Worm (Caenorhabditis elegans) whole organism, L3 larva: ENCODE measurements around the gene R09E10.1.

Source experiments
- R02D3.7 ChIP-seq: fragments of 150-350 bp; optimal IDR thresholded peaks from 2 replicates; lab custom pipeline; 2014; ENCODE audit warnings: missing biosample characterization, missing genetic modification characterization
- ZK546.5 ChIP-seq: sonication (generic microtip); optimal IDR thresholded peaks from 2 replicates; lab custom pipeline; 2017; ENCODE audit warnings: missing biosample characterization, missing genetic modification characterization
- aly-2 ChIP-seq: fragments of 150-350 bp; optimal IDR thresholded peaks from 2 replicates; lab custom pipeline; 2014; ENCODE audit warnings: missing biosample characterization, missing genetic modification characterization
- ama-1 ChIP-seq: fragments of 150-350 bp; optimal IDR thresholded peaks from 2 replicates; lab custom pipeline; 2018
- ceh-16 ChIP-seq: sonication (generic microtip); optimal IDR thresholded peaks from 2 replicates; lab custom pipeline; 2017; ENCODE audit warnings: missing biosample characterization, missing genetic modification characterization
- ceh-28 ChIP-seq: fragments of 150-350 bp; optimal IDR thresholded peaks from 2 replicates; lab custom pipeline; 2014; ENCODE audit warnings: missing biosample characterization, missing genetic modification reagents, missing genetic modification characterization
- ceh-82 ChIP-seq: fragments of 150-350 bp; optimal IDR thresholded peaks from 2 replicates; lab custom pipeline; 2014; ENCODE audit warnings: missing biosample characterization, missing genetic modification characterization
- ceh-9 ChIP-seq: sonication (generic microtip); optimal IDR thresholded peaks from 2 replicates; lab custom pipeline; 2018; ENCODE audit warnings: missing biosample characterization, missing genetic modification characterization
- daf-12 ChIP-seq: fragments of 150-350 bp; optimal IDR thresholded peaks from 2 replicates; lab custom pipeline; 2014; ENCODE audit warnings: missing biosample characterization, missing genetic modification reagents, missing genetic modification characterization
- egl-27 ChIP-seq: sonication (generic microtip); optimal IDR thresholded peaks from 4 replicates; lab custom pipeline; 2017; ENCODE audit warnings: missing biosample characterization, missing genetic modification reagents, missing genetic modification characterization
- egl-5 ChIP-seq: fragments of 150-350 bp; optimal IDR thresholded peaks from 2 replicates; lab custom pipeline; 2017; ENCODE audit warnings: missing biosample characterization, missing genetic modification reagents, missing genetic modification characterization, inconsistent platforms
- elt-1 ChIP-seq: fragments of 150-350 bp; optimal IDR thresholded peaks from 2 replicates; lab custom pipeline; 2014; ENCODE audit warnings: missing biosample characterization, missing genetic modification characterization
- elt-2 ChIP-seq: sonication (generic microtip); optimal IDR thresholded peaks from 2 replicates; lab custom pipeline; 2016; ENCODE audit warnings: missing genetic modification reagents, mild to moderate bottlenecking, missing genetic modification characterization, missing compliant biosample characterization
- elt-3 ChIP-seq, 3 experiments: fragments of 150-350 bp in 1 of 3; sonication (generic microtip) in 2 of 3; optimal IDR thresholded peaks; 2 replicates in 2 of 3; 4 replicates in 1 of 3; lab custom pipeline; 2014 to 2017; ENCODE audit warnings: missing biosample characterization in 3 of 3, missing genetic modification characterization in 3 of 3
- eor-1 ChIP-seq, 2 experiments: fragments of 150-350 bp; optimal IDR thresholded peaks; 2 replicates each; lab custom pipeline; 2014 to 2018; ENCODE audit warnings: missing biosample characterization in 2 of 2, missing genetic modification characterization in 2 of 2
- fkh-10 ChIP-seq: sonication (generic microtip); optimal IDR thresholded peaks from 2 replicates; lab custom pipeline; 2017; ENCODE audit warnings: missing biosample characterization, missing genetic modification reagents, missing genetic modification characterization
- fkh-2 ChIP-seq: fragments of 150-350 bp; optimal IDR thresholded peaks from 2 replicates; lab custom pipeline; 2014; ENCODE audit warnings: missing biosample characterization, missing genetic modification reagents, missing genetic modification characterization
- fos-1 ChIP-seq: fragments of 150-350 bp; optimal IDR thresholded peaks from 2 replicates; lab custom pipeline; 2014; ENCODE audit warnings: missing biosample characterization, missing genetic modification characterization
- hmg-11 ChIP-seq: sonication (generic microtip); optimal IDR thresholded peaks from 2 replicates; lab custom pipeline; 2016; ENCODE audit warnings: missing genetic modification characterization, missing compliant biosample characterization
- jun-1 ChIP-seq: fragments of 150-350 bp; optimal IDR thresholded peaks from 2 replicates; lab custom pipeline; 2014; ENCODE audit warnings: missing biosample characterization, missing genetic modification reagents, missing genetic modification characterization
- lin-15B ChIP-seq: fragments of 150-350 bp; optimal IDR thresholded peaks from 2 replicates; lab custom pipeline; 2014; ENCODE audit warnings: missing biosample characterization, missing genetic modification characterization
- lin-39 ChIP-seq: fragments of 150-350 bp; optimal IDR thresholded peaks from 2 replicates; lab custom pipeline; 2018; ENCODE audit warnings: missing biosample characterization, missing genetic modification reagents, missing genetic modification characterization
- lsy-12 ChIP-seq: sonication (generic microtip); optimal IDR thresholded peaks from 2 replicates; lab custom pipeline; 2016; ENCODE audit warnings: mild to moderate bottlenecking, missing genetic modification characterization, missing compliant biosample characterization
- mdl-1 ChIP-seq: fragments of 150-350 bp; optimal IDR thresholded peaks from 2 replicates; lab custom pipeline; 2014; ENCODE audit warnings: missing biosample characterization, missing genetic modification characterization
- mml-1 ChIP-seq: fragments of 150-350 bp; sonication (generic microtip); optimal IDR thresholded peaks from 3 replicates; lab custom pipeline; 2014; ENCODE audit warnings: missing biosample characterization, missing genetic modification characterization
- nfya-1 ChIP-seq: sonication (generic microtip); optimal IDR thresholded peaks from 2 replicates; lab custom pipeline; 2017; ENCODE audit warnings: missing genetic modification characterization, mild to moderate bottlenecking, missing compliant biosample characterization, antibody characterized with exemption, moderate library complexity; ENCODE audit not compliant: insufficient read depth
- nhr-11 ChIP-seq: fragments of 150-350 bp; optimal IDR thresholded peaks from 2 replicates; lab custom pipeline; 2014; ENCODE audit warnings: missing biosample characterization, missing genetic modification characterization
- nhr-23 ChIP-seq: fragments of 150-350 bp; optimal IDR thresholded peaks from 2 replicates; lab custom pipeline; 2014; ENCODE audit warnings: missing biosample characterization, missing genetic modification reagents, missing genetic modification characterization
- nhr-237 ChIP-seq: fragments of 150-350 bp; optimal IDR thresholded peaks from 2 replicates; lab custom pipeline; 2014; ENCODE audit warnings: missing biosample characterization, missing genetic modification characterization
- nhr-25 ChIP-seq: sonication (generic microtip); optimal IDR thresholded peaks from 2 replicates; lab custom pipeline; 2017; ENCODE audit warnings: missing biosample characterization, missing genetic modification characterization
- nhr-28 ChIP-seq: fragments of 150-350 bp; optimal IDR thresholded peaks from 2 replicates; lab custom pipeline; 2014; ENCODE audit warnings: missing biosample characterization, missing genetic modification characterization
- nhr-43 ChIP-seq: sonication (generic microtip); optimal IDR thresholded peaks from 2 replicates; lab custom pipeline; 2016; ENCODE audit warnings: mild to moderate bottlenecking, missing genetic modification characterization, missing compliant biosample characterization; ENCODE audit not compliant: poor library complexity, severe bottlenecking
- nhr-67 ChIP-seq: fragments of 150-350 bp; optimal IDR thresholded peaks from 2 replicates; lab custom pipeline; 2014; ENCODE audit warnings: missing biosample characterization, missing genetic modification characterization
- pha-4 ChIP-seq: fragments of 150-350 bp; optimal IDR thresholded peaks from 2 replicates; lab custom pipeline; 2014; ENCODE audit warnings: missing biosample characterization, missing genetic modification reagents, missing genetic modification characterization
- pqm-1 ChIP-seq: fragments of 150-350 bp; optimal IDR thresholded peaks from 2 replicates; lab custom pipeline; 2017; ENCODE audit warnings: missing biosample characterization, missing genetic modification characterization, inconsistent platforms
- skn-1 ChIP-seq: fragments of 150-350 bp; optimal IDR thresholded peaks from 2 replicates; lab custom pipeline; 2014; ENCODE audit warnings: missing biosample characterization, missing genetic modification characterization
- snpc-4 ChIP-seq: fragments of 150-350 bp; optimal IDR thresholded peaks from 2 replicates; lab custom pipeline; 2014; ENCODE audit warnings: missing biosample characterization, missing genetic modification characterization
- tbx-2 ChIP-seq: sonication (generic microtip); optimal IDR thresholded peaks from 2 replicates; lab custom pipeline; 2016; ENCODE audit warnings: mild to moderate bottlenecking, missing genetic modification characterization, missing compliant biosample characterization
- unc-39 ChIP-seq: sonication (generic microtip); optimal IDR thresholded peaks from 4 replicates; lab custom pipeline; 2017; ENCODE audit warnings: missing biosample characterization, missing genetic modification characterization
- unc-62 ChIP-seq: fragments of 150-350 bp; sonication (generic microtip); optimal IDR thresholded peaks from 4 replicates; lab custom pipeline; 2014; ENCODE audit warnings: missing biosample characterization, missing genetic modification reagents, missing genetic modification characterization
- zag-1 ChIP-seq: fragments of 150-350 bp; optimal IDR thresholded peaks from 2 replicates; lab custom pipeline; 2014; ENCODE audit warnings: missing biosample characterization, missing genetic modification characterization
- ztf-11 ChIP-seq: fragments of 150-350 bp; optimal IDR thresholded peaks from 2 replicates; lab custom pipeline; 2014; ENCODE audit warnings: missing biosample characterization, missing genetic modification characterization
- ztf-4 ChIP-seq: fragments of 150-350 bp; optimal IDR thresholded peaks from 2 replicates; lab custom pipeline; 2014; ENCODE audit warnings: missing biosample characterization, missing genetic modification characterization

The R09E10.1 gene

DNA sequence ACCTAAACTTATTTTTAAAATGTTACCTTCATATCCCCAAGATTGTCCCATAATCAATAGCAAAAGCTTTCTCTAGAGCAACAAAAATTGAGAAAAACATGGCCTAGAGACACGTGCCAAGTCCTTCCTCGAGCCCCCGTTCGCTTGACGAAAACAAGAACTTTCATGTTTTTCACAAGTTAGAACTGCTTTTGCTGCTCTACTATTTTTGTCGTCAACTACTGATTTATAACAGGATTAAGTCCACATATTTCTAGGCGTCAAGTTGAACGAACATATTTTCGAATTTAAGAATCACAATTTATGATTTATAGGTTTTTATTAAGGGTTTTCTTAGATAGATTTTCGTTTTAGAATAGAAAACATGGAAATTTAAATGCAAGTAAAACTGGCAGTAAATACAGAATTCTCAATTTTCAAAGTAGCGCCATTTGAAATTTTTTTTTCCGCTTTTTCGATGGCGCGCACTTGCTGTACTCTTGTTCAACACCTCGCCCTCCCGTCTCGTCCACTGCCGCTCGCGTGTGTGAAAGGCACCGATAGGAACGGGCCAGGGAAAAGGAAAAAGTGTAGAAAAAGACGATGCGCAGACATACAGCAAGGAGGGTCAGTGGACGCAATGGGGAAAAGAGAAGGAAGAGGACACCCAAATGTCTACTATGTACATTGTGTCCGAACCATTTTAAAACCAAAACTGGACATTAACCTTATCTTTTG, 38.2 kb downstream of the R09E10.1 start, which contains the start of gene rad-51:
Gene rad-51 (minus strand): TSS at position 51 of the 717 bp plus-strand sequence.
- no peak for TF ChIP-seq aly-2 (tag; lab: Kevin White, UChicago)
- TF ChIP-seq nhr-237 (tag; lab: Kevin White, UChicago) = no peak
- peak; percentile 88 for TF ChIP-seq hmg-11
- TF ChIP-seq daf-12 = no peak
- peak; percentile 88 for TF ChIP-seq pha-4 (tag; lab: Kevin White, UChicago)
- TF ChIP-seq ztf-11 (tag; lab: Kevin White, UChicago) = no peak
- no peak for TF ChIP-seq unc-39 (tag; lab: Kevin White, UChicago)
- TF ChIP-seq snpc-4 (tag; lab: Kevin White, UChicago) = peak; percentile 73
- peak; percentile 9 for TF ChIP-seq egl-27 (tag; lab: Kevin White, UChicago)
- TF ChIP-seq nhr-11 (tag; lab: Kevin White, UChicago) = no peak
- peak; percentile 5 for TF ChIP-seq lsy-12 (tag; lab: Kevin White, UChicago)
- TF ChIP-seq jun-1 (tag; lab: Kevin White, UChicago) = no peak
- TF ChIP-seq ama-1 (lab: Kevin White, UChicago) = no peak
- no peak for TF ChIP-seq tbx-2
- no peak for TF ChIP-seq egl-5 (tag; lab: Kevin White, UChicago)
- no peak for TF ChIP-seq ceh-28 (tag; lab: Kevin White, UChicago)
- TF ChIP-seq pqm-1 (tag; lab: Kevin White, UChicago) = peak; percentile 29
- TF ChIP-seq eor-1 (tag; optimal IDR thresholded peaks at IDR 0.05; lab: Kevin White, UChicago) = no peak
- no peak for TF ChIP-seq ztf-4 (tag; lab: Kevin White, UChicago)
- peak; percentile 68 for TF ChIP-seq nhr-25 (tag; lab: Kevin White, UChicago)
- no peak for TF ChIP-seq zag-1 (tag; lab: Kevin White, UChicago)
- no peak for TF ChIP-seq R02D3.7 (tag; lab: Kevin White, UChicago)
- TF ChIP-seq nhr-67 (tag; lab: Kevin White, UChicago) = no peak
- peak; percentile 85 for TF ChIP-seq lin-15B
- TF ChIP-seq nfya-1 (tag; lab: Kevin White, UChicago) = peak; percentile 86
- no peak for TF ChIP-seq mdl-1 (tag; lab: Kevin White, UChicago)
- no peak for TF ChIP-seq fkh-2
- TF ChIP-seq elt-1 (tag; lab: Kevin White, UChicago) = no peak
- TF ChIP-seq skn-1 = no peak
- no peak for TF ChIP-seq elt-3 (tag; optimal IDR thresholded peaks at IDR 0.05; lab: Kevin White, UChicago)
- no peak for TF ChIP-seq fkh-10 (GFP tag; lab: Kevin White, UChicago)
- peak; percentile 54 for TF ChIP-seq elt-2 (tag; lab: Kevin White, UChicago)
- peak; percentile 37 for TF ChIP-seq lin-39 (tag; lab: Kevin White, UChicago)
- TF ChIP-seq ZK546.5 (tag; lab: Kevin White, UChicago) = no peak
- no peak for TF ChIP-seq ceh-9 (tag; lab: Kevin White, UChicago)
- no peak for TF ChIP-seq fos-1 (tag; lab: Kevin White, UChicago)
- no peak for TF ChIP-seq nhr-28 (tag; lab: Kevin White, UChicago)
- no peak for TF ChIP-seq ceh-82 (tag; lab: Kevin White, UChicago)
- TF ChIP-seq ceh-16 (tag; lab: Kevin White, UChicago) = no peak
- peak; percentile 33 for TF ChIP-seq nhr-23
- no peak for TF ChIP-seq unc-62
- TF ChIP-seq, all 47 proteins: peak for 12

DNA sequence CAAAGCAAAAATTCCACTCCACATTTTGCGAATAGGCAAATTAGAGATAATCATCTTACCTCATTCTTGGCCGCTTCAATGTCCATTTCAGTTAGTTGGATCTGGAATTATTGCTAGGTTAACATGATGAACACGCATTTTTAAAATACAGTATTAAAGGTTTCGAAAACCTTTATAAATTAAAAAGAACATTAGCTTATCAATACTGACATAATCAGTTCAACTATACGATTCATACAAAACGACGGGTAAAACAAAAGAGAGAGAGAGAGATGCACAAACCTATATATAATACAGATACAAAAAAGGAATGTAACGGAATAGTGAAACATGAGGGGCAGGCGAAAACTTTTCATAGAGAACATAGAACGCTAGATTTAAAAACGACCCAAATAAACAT, 41.1 kb downstream of the R09E10.1 start, which contains the start of gene thk-1:
Gene thk-1 (minus strand): TSS at position 101 of the 400 bp plus-strand sequence.
- no peak for TF ChIP-seq nfya-1 (tag; lab: Kevin White, UChicago)
- TF ChIP-seq elt-3 (tag; optimal IDR thresholded peaks at IDR 0.05; lab: Kevin White, UChicago) = no peak
- TF ChIP-seq mml-1 (tag; lab: Kevin White, UChicago) = no peak
- TF ChIP-seq lin-39 (tag; lab: Kevin White, UChicago) = no peak
- no peak for TF ChIP-seq fkh-2
- TF ChIP-seq eor-1 (tag; optimal IDR thresholded peaks at IDR 0.05; lab: Kevin White, UChicago) = no peak
- TF ChIP-seq egl-27 (tag; lab: Kevin White, UChicago) = no peak
- no peak for TF ChIP-seq fos-1 (tag; lab: Kevin White, UChicago)
- TF ChIP-seq pqm-1 (tag; lab: Kevin White, UChicago) = peak; percentile 15
- no peak for TF ChIP-seq nhr-43 (tag; lab: Kevin White, UChicago)
- TF ChIP-seq lsy-12 (tag; lab: Kevin White, UChicago) = no peak
- TF ChIP-seq skn-1 = no peak
- TF ChIP-seq elt-2 (tag; lab: Kevin White, UChicago) = peak; percentile 42
